Fruit fly (Drosophila melanogaster): Measurements from ENCODE around the gene CG2680.

Gene CG2680

DNA sequence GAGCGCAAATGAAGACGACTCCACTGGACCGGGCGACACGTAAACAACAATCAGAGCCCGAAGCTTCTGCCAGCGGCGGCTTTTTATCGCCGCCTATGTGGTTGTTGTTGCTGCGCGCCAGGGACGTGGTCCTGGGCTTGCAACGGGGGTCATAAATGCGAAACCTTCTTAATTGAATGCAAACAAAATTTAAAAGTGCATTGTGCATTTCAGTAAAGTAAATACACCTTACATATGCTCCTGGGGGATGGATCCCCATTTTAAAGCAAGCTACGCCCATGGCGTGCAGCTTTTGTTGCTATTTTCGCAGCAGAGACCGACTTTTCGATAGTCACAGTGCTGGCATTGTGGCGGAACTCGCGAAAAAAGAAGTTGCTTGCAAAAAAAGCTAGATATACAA, 3.5 kb downstream of the CG2680 start, which contains the start of gene Ugalt (continued):
- TF ChIP-seq CG3847 (GFP tag; IDR thresholded peaks at IDR 0.05) (peak; percentile 100), CG12744 (GFP tag; optimal IDR thresholded peaks at IDR 0.05) (peak; percentile 100), pum (GFP tag; optimal IDR thresholded peaks at IDR 0.05) (peak; percentile 100), zfh2 (GFP tag; optimal IDR thresholded peaks at IDR 0.05) (peak; percentile 100), CG7745 (tag; optimal IDR thresholded peaks at IDR 0.05) (peak; percentile 96), GATAe (GFP tag; conservative IDR thresholded peaks at IDR 0.05) (peak; percentile 100), Lim3 (GFP tag; IDR thresholded peaks at IDR 0.05) (peak; percentile 100), Scr (GFP tag; IDR thresholded peaks at IDR 0.05; ENCODE audit: partially characterized antibody) (0 out of 2 replicates have a peak, but pooled peaks have one; percentile 12), Usf (GFP tag; optimal IDR thresholded peaks at IDR 0.05) (peak; percentile 100), pfk (GFP tag; optimal IDR thresholded peaks at IDR 0.05) (peak; percentile 89), ATbp (GFP tag; optimal IDR thresholded peaks at IDR 0.05) (peak; percentile 100), vfl (GFP tag; optimal IDR thresholded peaks at IDR 0.05) (peak; percentile 100), CG15601 (tag; optimal IDR thresholded peaks at IDR 0.05) (peak; percentile 99), Spps (tag; optimal IDR thresholded peaks at IDR 0.05) (peak; percentile 100), unpg (GFP tag; optimal IDR thresholded peaks at IDR 0.05) (peak; percentile 100), dmrt11E (tag; optimal IDR thresholded peaks at IDR 0.05) (peak; percentile 99), ci (GFP tag; IDR thresholded peaks at IDR 0.05) (peak; percentile 100), CG32767 (GFP tag; IDR thresholded peaks at IDR 0.05) (peak; percentile 100), CG8388 (GFP tag; optimal IDR thresholded peaks at IDR 0.05) (peak; percentile 100), Hsf (GFP tag; optimal IDR thresholded peaks at IDR 0.05) (peak; percentile 100), CG12219 (GFP tag; optimal IDR thresholded peaks at IDR 0.05) (peak; percentile 100), CoRest (tag; optimal IDR thresholded peaks at IDR 0.05) (peak; percentile 100), CG7372 (GFP tag; IDR thresholded peaks at IDR 0.05) (peak; percentile 100), bowl (GFP tag; IDR thresholded peaks at IDR 0.05) (peak; percentile 100), oc (tag; optimal IDR thresholded peaks at IDR 0.05) (peak; percentile 100), CG6254 (GFP tag; optimal IDR thresholded peaks at IDR 0.05) (peak; percentile 99), CG13123 (GFP tag; optimal IDR thresholded peaks at IDR 0.05) (peak; percentile 100), NC2α (GFP tag; optimal IDR thresholded peaks at IDR 0.05) (peak; percentile 100), ash1 (GFP tag; optimal IDR thresholded peaks at IDR 0.05) (peak; percentile 100), z (GFP tag; IDR thresholded peaks at IDR 0.05) (peak; percentile 93), Neu2 (GFP tag; optimal IDR thresholded peaks at IDR 0.05; ENCODE audit: borderline replicate concordance) (peak; percentile 100), CG33213 (GFP tag; optimal IDR thresholded peaks at IDR 0.05) (peak; percentile 100), Oaz (GFP tag; IDR thresholded peaks at IDR 0.05) (peak; percentile 100), cwo (GFP tag; optimal IDR thresholded peaks at IDR 0.05) (peak; percentile 100), Fer2 (tag; optimal IDR thresholded peaks at IDR 0.05) (peak; percentile 100), Xbp1 (GFP tag; optimal IDR thresholded peaks at IDR 0.05) (peak; percentile 100), CG4404 (GFP tag; IDR thresholded peaks at IDR 0.05) (peak; percentile 100), peb (GFP tag; IDR thresholded peaks at IDR 0.05) (peak; percentile 100), ttk (GFP tag; IDR thresholded peaks at IDR 0.05) (peak; percentile 100), CG9797 (GFP tag; optimal IDR thresholded peaks at IDR 0.05) (peak; percentile 96), CG1233 (GFP tag; optimal IDR thresholded peaks at IDR 0.05) (peak; percentile 100), Drgx (GFP tag; IDR thresholded peaks at IDR 0.05) (peak; percentile 100), CG43689 (GFP tag; IDR thresholded peaks at IDR 0.05) (peak; percentile 100), phol (tag; optimal IDR thresholded peaks at IDR 0.05) (peak; percentile 100), Sin3A (optimal IDR thresholded peaks at IDR 0.05) (no peak), CG8478 (optimal IDR thresholded peaks at IDR 0.05) (no peak), nau (GFP tag; optimal IDR thresholded peaks at IDR 0.05) (peak; percentile 100), twi (tag; optimal IDR thresholded peaks at IDR 0.05) (peak; percentile 100), inv (GFP tag; IDR thresholded peaks at IDR 0.05; ENCODE audit: partially characterized antibody) (peak; percentile 34; the same call in 1 of the 2 replicates), lov (optimal IDR thresholded peaks at IDR 0.05) (no peak), lov (GFP tag; IDR thresholded peaks at IDR 0.05) (peak; percentile 100), NFAT (GFP tag; IDR thresholded peaks at IDR 0.05) (peak; percentile 100)

Measured in whole organism, embryonic.